Worm (Caenorhabditis elegans) whole organism, mixed stage, embryonic: ENCODE data around the gene cyp-13A3.

Experiments
- ces-1 ChIP-seq: fragments of 150-350 bp; optimal IDR thresholded peaks from 2 replicates; lab custom pipeline; 2014; ENCODE audit warnings: missing biosample characterization, missing genetic modification reagents, missing genetic modification characterization
- ham-2 ChIP-seq: fragments of 200-800 bp; sonication (Bioruptor generic); optimal IDR thresholded peaks from 2 replicates; lab custom pipeline; 2018; ENCODE audit warnings: mild to moderate bottlenecking, missing genetic modification characterization, missing compliant biosample characterization
- lsy-2 ChIP-seq: fragments of 150-350 bp; optimal IDR thresholded peaks from 2 replicates; lab custom pipeline; 2014; ENCODE audit warnings: missing biosample characterization, missing genetic modification characterization
- mab-5 ChIP-seq: fragments of 150-350 bp; optimal IDR thresholded peaks from 2 replicates; lab custom pipeline; 2014; ENCODE audit warnings: missing biosample characterization, missing genetic modification characterization
- mep-1 ChIP-seq: fragments of 150-350 bp; optimal IDR thresholded peaks from 2 replicates; lab custom pipeline; 2017; ENCODE audit warnings: missing biosample characterization, missing genetic modification reagents, missing genetic modification characterization, inconsistent platforms
- mls-2 ChIP-seq: sonication (generic microtip); optimal IDR thresholded peaks from 2 replicates; lab custom pipeline; 2016; ENCODE audit warnings: mild to moderate bottlenecking, missing genetic modification characterization, moderate library complexity, missing compliant biosample characterization
- nhr-28 ChIP-seq: fragments of 150-350 bp; optimal IDR thresholded peaks from 2 replicates; lab custom pipeline; 2014; ENCODE audit warnings: missing biosample characterization, missing genetic modification characterization
- snpc-4 ChIP-seq: fragments of 150-350 bp; optimal IDR thresholded peaks from 2 replicates; lab custom pipeline; 2014; ENCODE audit warnings: missing biosample characterization, missing genetic modification characterization
- unc-39 ChIP-seq: fragments of 150-350 bp; optimal IDR thresholded peaks from 2 replicates; lab custom pipeline; 2014; ENCODE audit warnings: missing biosample characterization, missing genetic modification characterization
- unc-62 ChIP-seq: fragments of 150-350 bp; optimal IDR thresholded peaks from 2 replicates; lab custom pipeline; 2014; ENCODE audit warnings: missing biosample characterization, missing genetic modification reagents, missing genetic modification characterization
- zip-8 ChIP-seq: fragments of 150-350 bp; optimal IDR thresholded peaks from 2 replicates; lab custom pipeline; 2014; ENCODE audit warnings: missing biosample characterization, missing genetic modification characterization
- ztf-11 ChIP-seq: fragments of 150-350 bp; optimal IDR thresholded peaks from 2 replicates; lab custom pipeline; 2014; ENCODE audit warnings: missing biosample characterization, missing genetic modification characterization

- TF ChIP-seq unc-39 (tag; lab: Kevin White, UChicago) (no peak), ztf-11 (tag; lab: Kevin White, UChicago) (no peak), ham-2 (GFP tag; lab: Kevin White, UChicago) (no peak), ces-1 (GFP tag; lab: Kevin White, UChicago) (no peak), unc-62 (GFP tag; lab: Kevin White, UChicago) (no peak), mab-5 (tag; lab: Kevin White, UChicago) (no peak), zip-8 (peak; percentile 56), nhr-28 (tag; lab: Kevin White, UChicago) (no peak), mep-1 (tag; lab: Kevin White, UChicago) (no peak), snpc-4 (tag; lab: Kevin White, UChicago) (no peak), lsy-2 (tag; lab: Kevin White, UChicago) (no peak), mls-2 (tag; lab: Kevin White, UChicago) (no peak)
These were observed 33.7 kb downstream of the cyp-13A3 start for ce11 chrII:9759382-9759781.
